Worm (Caenorhabditis elegans): ENCODE measurements around the gene sre-40.

ce11 chrII:4715676-4716075, 32.1 kb upstream of the sre-40 start, which contains the start of gene F41C3.8:
- TF ChIP-seq F13C5.2 (tag; optimal IDR thresholded peaks at IDR 0.05) (no peak), ets-7 (tag; optimal IDR thresholded peaks at IDR 0.05) (no peak), hnd-1 (tag; optimal IDR thresholded peaks at IDR 0.05) (no peak), tbx-11 (GFP tag; IDR thresholded peaks at IDR 0.05) (no peak), aly-1 (tag; optimal IDR thresholded peaks at IDR 0.05) (no peak), flt-1 (GFP tag; IDR thresholded peaks at IDR 0.05) (no peak), hmbx-1 (tag; optimal IDR thresholded peaks at IDR 0.05) (no peak)
